Fruit fly (Drosophila melanogaster) whole organism, larva: ENCODE results near the gene CG42353.

Experiments
- noc ChIP-seq: fragments of 200-800 bp; sonication (Bioruptor generic); optimal IDR thresholded peaks from 3 replicates; lab custom pipeline; 2019; ENCODE audit warnings: missing biosample characterization, mild to moderate bottlenecking, missing genetic modification characterization, moderate library complexity

CG42353 gene

dm6 chrX:16063414-16063938 lies 41.3 kb downstream of the CG42353 start, which contains the start of gene dpr18:
Gene dpr18 (plus strand): TSS chrX:16063738.
- no peak for TF ChIP-seq noc (tag; lab: Kevin White, UChicago)

dm6 chrX:16062720-16063413 lies 41.9 kb downstream of the CG42353 start, which contains the start of gene CG12395:
Gene CG12395 (minus strand): TSS chrX:16062898.
- TF ChIP-seq noc (tag; lab: Kevin White, UChicago): no peak
